Worm (Caenorhabditis elegans) whole organism, midembryonic: Measurements from ENCODE around the gene E02A10.3.

ENCODE experiments used
- med-1 ChIP-seq: sonication (generic microtip); optimal IDR thresholded peaks from 2 replicates; lab custom pipeline; 2017; ENCODE audit warnings: missing genetic modification characterization, mild to moderate bottlenecking, missing compliant biosample characterization, antibody characterized with exemption, missing genetic modification reagents; ENCODE audit not compliant: insufficient read depth
- ref-1 ChIP-seq: fragments of 200-800 bp; sonication (Bioruptor generic); conservative IDR thresholded peaks from 2 replicates; pipeline ENCODE4 v1.3.6; 2022; ENCODE audit warnings: missing genetic modification reagents, missing genetic modification characterization, missing compliant biosample characterization
- ztf-29 ChIP-seq: fragments of 200-800 bp; sonication (Bioruptor generic); IDR thresholded peaks from 2 replicates; pipeline ENCODE4 v1.3.6; 2022; ENCODE audit warnings: missing genetic modification reagents, missing genetic modification characterization, missing compliant biosample characterization

- TF ChIP-seq ref-1 (no peak), ztf-29 (GFP tag; lab: Robert Waterston, UW) (no peak), med-1 (GFP tag; lab: Kevin White, UChicago) (no peak)
These were observed 30.1 kb downstream of the E02A10.3 start, which contains the start of gene ZC116.1 for ce11 chrV:12609526-12609925.
